Worm (Caenorhabditis elegans): ENCODE results near the gene gcs-1.

ce11 chrII:8990267-8990666, 47.8 kb downstream of the gcs-1 start:
- TF ChIP-seq lin-11 (tag; optimal IDR thresholded peaks at IDR 0.05) (no peak), ceh-48 (tag; optimal IDR thresholded peaks at IDR 0.05) (no peak), ceh-30 (tag; optimal IDR thresholded peaks at IDR 0.05) (no peak)

Measured in whole organism, late embryonic.